Worm (Caenorhabditis elegans) whole organism, L1 larva: ENCODE data around the gene srbc-14.

Source experiments
- ama-1 ChIP-seq: fragments of 150-350 bp; optimal IDR thresholded peaks from 2 replicates; lab custom pipeline; 2014
- ceh-88 ChIP-seq: fragments of 200-800 bp; sonication (Bioruptor generic); IDR thresholded peaks from 2 replicates; pipeline ENCODE4 v1.3.6; 2022; ENCODE audit warnings: missing genetic modification characterization, missing compliant biosample characterization
- elt-2 ChIP-seq: sonication (generic microtip); optimal IDR thresholded peaks from 2 replicates; lab custom pipeline; 2016; ENCODE audit warnings: missing genetic modification characterization, mild to moderate bottlenecking, inconsistent platforms, missing compliant biosample characterization, missing genetic modification reagents
- elt-3 ChIP-seq, 6 experiments: fragments of 150-350 bp in 1 of 6; sonication (generic microtip); optimal IDR thresholded peaks; 2 replicates each; lab custom pipeline; 2017 to 2018; ENCODE audit warnings: missing biosample characterization in 6 of 6, missing genetic modification characterization in 6 of 6, inconsistent platforms in 1 of 6
- lin-14 ChIP-seq: fragments of 200-800 bp; sonication (Bioruptor generic); optimal IDR thresholded peaks from 2 replicates; lab custom pipeline; 2018; ENCODE audit warnings: mild to moderate bottlenecking, missing genetic modification characterization, moderate library complexity, missing compliant biosample characterization
- lin-39 ChIP-seq: fragments of 150-350 bp; optimal IDR thresholded peaks from 2 replicates; lab custom pipeline; 2014; ENCODE audit warnings: missing biosample characterization, missing genetic modification reagents, missing genetic modification characterization
- nhr-20 ChIP-seq: sonication (generic microtip); optimal IDR thresholded peaks from 2 replicates; lab custom pipeline; 2016; ENCODE audit warnings: mild to moderate bottlenecking, missing genetic modification characterization, missing compliant biosample characterization
- nhr-237 ChIP-seq: fragments of 150-350 bp; optimal IDR thresholded peaks from 2 replicates; lab custom pipeline; 2014; ENCODE audit warnings: missing biosample characterization, missing genetic modification characterization
- nhr-28 ChIP-seq: fragments of 150-350 bp; optimal IDR thresholded peaks from 2 replicates; lab custom pipeline; 2014; ENCODE audit warnings: missing biosample characterization, missing genetic modification characterization
- snu-23 ChIP-seq: sonication (generic microtip); optimal IDR thresholded peaks from 2 replicates; lab custom pipeline; 2016; ENCODE audit warnings: missing genetic modification characterization, missing compliant biosample characterization
- sox-4 ChIP-seq: sonication (generic microtip); optimal IDR thresholded peaks from 2 replicates; lab custom pipeline; 2016; ENCODE audit warnings: missing genetic modification characterization, missing compliant biosample characterization
- unc-62 ChIP-seq: fragments of 150-350 bp; optimal IDR thresholded peaks from 2 replicates; lab custom pipeline; 2014; ENCODE audit warnings: missing biosample characterization, missing genetic modification reagents, missing genetic modification characterization
- zag-1 ChIP-seq: fragments of 150-350 bp; optimal IDR thresholded peaks from 2 replicates; lab custom pipeline; 2014; ENCODE audit warnings: missing biosample characterization, missing genetic modification characterization

DNA sequence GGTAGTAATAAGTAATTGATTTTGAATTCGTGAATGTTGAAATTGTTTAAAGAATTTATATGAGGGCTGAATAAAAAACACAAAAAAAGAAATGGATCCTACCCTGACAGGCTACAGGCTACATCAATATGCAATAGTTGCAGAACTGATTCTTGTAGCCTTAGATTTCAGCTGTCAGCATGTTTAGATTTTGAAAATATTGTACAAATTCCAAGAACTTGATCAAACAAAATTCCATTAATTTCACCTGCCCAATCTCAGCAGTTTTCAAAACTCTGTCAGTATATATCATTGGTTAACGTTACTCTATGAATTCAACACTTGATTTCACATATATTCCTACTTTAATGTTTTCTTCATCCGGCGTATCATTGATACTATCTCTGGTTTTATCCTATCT, 41.0 kb downstream of the srbc-14 start:
- TF ChIP-seq sox-4 (tag; lab: Kevin White, UChicago) (no peak), unc-62 (no peak), nhr-20 (tag; lab: Kevin White, UChicago) (no peak), elt-2 (tag; lab: Kevin White, UChicago) (no peak), ama-1 (lab: Kevin White, UChicago) (no peak), lin-14 (GFP tag; lab: Kevin White, UChicago) (no peak), elt-3 (tag; optimal IDR thresholded peaks at IDR 0.05; lab: Kevin White, UChicago) (no peak), ceh-88 (GFP tag; lab: Robert Waterston, UW) (no peak), nhr-237 (tag; lab: Kevin White, UChicago) (no peak), lin-39 (no peak), snu-23 (GFP tag; lab: Kevin White, UChicago) (no peak), zag-1 (tag; lab: Kevin White, UChicago) (no peak), nhr-28 (tag; lab: Kevin White, UChicago) (no peak)
